Worm (Caenorhabditis elegans) whole organism, late embryonic: Measurements from ENCODE around the gene mms-19.

ENCODE experiments used
- C08G9.2 ChIP-seq: sonication (generic microtip); optimal IDR thresholded peaks from 2 replicates; lab custom pipeline; 2016; ENCODE audit warnings: mild to moderate bottlenecking, missing genetic modification characterization, moderate library complexity, missing compliant biosample characterization
- K09A11.1 ChIP-seq: sonication (generic microtip); optimal IDR thresholded peaks from 2 replicates; lab custom pipeline; 2017; ENCODE audit warnings: antibody characterized with exemption, mild to moderate bottlenecking, missing genetic modification characterization, missing compliant biosample characterization; ENCODE audit not compliant: insufficient read depth
- ama-1 ChIP-seq: fragments of 150-350 bp; optimal IDR thresholded peaks from 2 replicates; lab custom pipeline; 2014
- dmd-4 ChIP-seq: sonication (generic microtip); optimal IDR thresholded peaks from 2 replicates; lab custom pipeline; 2016; ENCODE audit warnings: borderline replicate concordance, missing genetic modification characterization, missing compliant biosample characterization
- elt-2 ChIP-seq: sonication (generic microtip); optimal IDR thresholded peaks from 2 replicates; lab custom pipeline; 2016; ENCODE audit warnings: missing genetic modification reagents, missing genetic modification characterization, missing compliant biosample characterization
- nhr-232 ChIP-seq: sonication (generic microtip); optimal IDR thresholded peaks from 2 replicates; lab custom pipeline; 2016; ENCODE audit warnings: missing genetic modification characterization, missing compliant biosample characterization
- sdc-2 ChIP-seq: sonication (generic microtip); optimal IDR thresholded peaks from 2 replicates; lab custom pipeline; 2016; ENCODE audit warnings: missing genotype, missing genetic modification characterization, missing compliant biosample characterization
- unc-3 ChIP-seq, 2 experiments: fragments of 200-800 bp in 1 of 2; sonication (Bioruptor generic) in 1 of 2; sonication (generic microtip) in 1 of 2; conservative IDR thresholded peaks in 1 of 2; optimal IDR thresholded peaks in 1 of 2; 2 replicates each; pipeline versions ENCODE4 v1.3.6 to Lab custom; 2016 to 2022; ENCODE audit warnings: missing compliant biosample characterization in 2 of 2, missing genetic modification characterization in 2 of 2, missing genetic modification reagents in 1 of 2
- ztf-16 ChIP-seq: sonication (generic microtip); optimal IDR thresholded peaks from 2 replicates; lab custom pipeline; 2017; ENCODE audit warnings: missing genetic modification characterization, missing compliant biosample characterization

DNA sequence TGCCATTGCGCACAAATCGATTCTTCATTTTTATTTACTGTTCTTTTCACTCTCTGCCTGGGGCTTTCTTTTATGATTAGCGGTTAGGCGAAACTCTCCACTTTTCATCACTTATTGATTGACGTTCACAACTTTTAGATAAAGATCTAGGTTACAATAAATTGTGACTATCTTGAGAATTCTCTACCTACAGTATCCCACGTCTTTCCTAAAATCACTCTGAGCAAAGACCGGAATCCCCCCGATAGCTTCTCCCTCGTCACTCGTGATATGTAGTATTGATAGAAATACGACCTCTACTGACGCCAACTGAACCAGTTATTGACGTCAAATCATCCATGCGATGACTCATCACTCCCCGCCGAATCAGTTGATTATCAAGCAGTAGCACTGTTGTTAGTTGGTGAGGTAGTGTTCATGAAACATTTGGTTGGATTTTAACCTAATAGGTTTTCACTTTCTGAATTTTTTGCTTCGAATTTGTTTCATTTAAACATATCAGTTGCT, 7.6 kb downstream of the mms-19 start, which contains the start of gene hir-1:
- TF ChIP-seq K09A11.1, result no peak
- TF ChIP-seq nhr-232 (tag; lab: Kevin White, UChicago), result no peak
- TF ChIP-seq sdc-2 (tag; lab: Kevin White, UChicago), result no peak
- no peak for TF ChIP-seq ama-1 (lab: Kevin White, UChicago)
- no peak for TF ChIP-seq elt-2 (tag; lab: Kevin White, UChicago)
- TF ChIP-seq dmd-4 (tag; lab: Kevin White, UChicago), result no peak
- no peak for TF ChIP-seq ztf-16 (tag; lab: Kevin White, UChicago)
- TF ChIP-seq unc-3 (GFP tag; conservative IDR thresholded peaks at IDR 0.05; lab: Robert Waterston, UW), result no peak
- no peak for TF ChIP-seq unc-3 (tag; optimal IDR thresholded peaks at IDR 0.05; lab: Kevin White, UChicago)
- TF ChIP-seq C08G9.2 (tag; lab: Kevin White, UChicago), result no peak
